Worm (Caenorhabditis elegans) whole organism, mixed stage, embryonic: ENCODE data around the gene F32D1.8.

ENCODE experiments used
- M03D4.4 ChIP-seq: sonication (generic microtip); optimal IDR thresholded peaks from 2 replicates; lab custom pipeline; 2017; ENCODE audit warnings: mild to moderate bottlenecking, missing genetic modification characterization, missing compliant biosample characterization
- bed-3 ChIP-seq: fragments of 200-800 bp; sonication (Bioruptor generic); optimal IDR thresholded peaks from 3 replicates; lab custom pipeline; 2018; ENCODE audit warnings: mild to moderate bottlenecking, missing genetic modification characterization, moderate library complexity, missing compliant biosample characterization
- blmp-1 ChIP-seq: fragments of 150-350 bp; optimal IDR thresholded peaks from 2 replicates; lab custom pipeline; 2014; ENCODE audit warnings: missing biosample characterization, missing genetic modification characterization
- ceh-39 ChIP-seq: fragments of 150-350 bp; optimal IDR thresholded peaks from 2 replicates; lab custom pipeline; 2014; ENCODE audit warnings: missing biosample characterization, missing genetic modification characterization
- ceh-43 ChIP-seq: fragments of 200-800 bp; sonication (Bioruptor generic); optimal IDR thresholded peaks from 2 replicates; lab custom pipeline; 2018; ENCODE audit warnings: mild to moderate bottlenecking, missing genetic modification characterization, moderate library complexity, missing compliant biosample characterization
- ceh-83 ChIP-seq: fragments of 200-800 bp; sonication (Bioruptor generic); optimal IDR thresholded peaks from 2 replicates; lab custom pipeline; 2018; ENCODE audit warnings: mild to moderate bottlenecking, missing genetic modification characterization, missing compliant biosample characterization
- drap-1 ChIP-seq: fragments of 200-800 bp; sonication (Bioruptor generic); optimal IDR thresholded peaks from 3 replicates; lab custom pipeline; 2018; ENCODE audit warnings: mild to moderate bottlenecking, missing genetic modification characterization, missing compliant biosample characterization
- elt-1 ChIP-seq: sonication (generic microtip); optimal IDR thresholded peaks from 2 replicates; lab custom pipeline; 2017; ENCODE audit warnings: missing genetic modification characterization, mild to moderate bottlenecking, missing compliant biosample characterization, antibody characterized with exemption, moderate library complexity, borderline replicate concordance; ENCODE audit not compliant: insufficient read depth
- elt-3 ChIP-seq: fragments of 150-350 bp; optimal IDR thresholded peaks from 2 replicates; lab custom pipeline; 2014; ENCODE audit warnings: missing biosample characterization, missing genetic modification characterization
- flh-1 ChIP-seq: fragments of 200-800 bp; sonication (Bioruptor generic); optimal IDR thresholded peaks from 2 replicates; lab custom pipeline; 2018; ENCODE audit warnings: mild to moderate bottlenecking, missing genetic modification characterization, moderate library complexity, missing compliant biosample characterization
- ham-2 ChIP-seq: fragments of 200-800 bp; sonication (Bioruptor generic); optimal IDR thresholded peaks from 2 replicates; lab custom pipeline; 2018; ENCODE audit warnings: mild to moderate bottlenecking, missing genetic modification characterization, missing compliant biosample characterization
- hlh-1 ChIP-seq: fragments of 150-350 bp; optimal IDR thresholded peaks from 2 replicates; lab custom pipeline; 2014; ENCODE audit warnings: missing biosample characterization, missing genetic modification reagents, missing genetic modification characterization
- lin-13 ChIP-seq: fragments of 150-350 bp; optimal IDR thresholded peaks from 2 replicates; lab custom pipeline; 2014; ENCODE audit warnings: missing biosample characterization, missing genetic modification characterization
- lin-32 ChIP-seq: fragments of 200-800 bp; sonication (Bioruptor generic); optimal IDR thresholded peaks from 2 replicates; lab custom pipeline; 2018; ENCODE audit warnings: mild to moderate bottlenecking, missing genetic modification characterization, missing compliant biosample characterization
- mep-1 ChIP-seq: fragments of 150-350 bp; optimal IDR thresholded peaks from 2 replicates; lab custom pipeline; 2017; ENCODE audit warnings: missing biosample characterization, missing genetic modification reagents, missing genetic modification characterization, inconsistent platforms
- mls-2 ChIP-seq: sonication (generic microtip); optimal IDR thresholded peaks from 2 replicates; lab custom pipeline; 2016; ENCODE audit warnings: mild to moderate bottlenecking, missing genetic modification characterization, moderate library complexity, missing compliant biosample characterization
- nhr-12 ChIP-seq: fragments of 150-350 bp; optimal IDR thresholded peaks from 2 replicates; lab custom pipeline; 2014; ENCODE audit warnings: missing biosample characterization, missing genetic modification characterization
- nhr-237 ChIP-seq: fragments of 150-350 bp; optimal IDR thresholded peaks from 2 replicates; lab custom pipeline; 2014; ENCODE audit warnings: missing biosample characterization, missing genetic modification characterization
- nhr-28 ChIP-seq: fragments of 150-350 bp; optimal IDR thresholded peaks from 2 replicates; lab custom pipeline; 2014; ENCODE audit warnings: missing biosample characterization, missing genetic modification characterization
- nhr-76 ChIP-seq: sonication (generic microtip); optimal IDR thresholded peaks from 2 replicates; lab custom pipeline; 2017; ENCODE audit warnings: missing biosample characterization, missing genetic modification characterization
- pha-4 ChIP-seq: fragments of 150-350 bp; optimal IDR thresholded peaks from 2 replicates; lab custom pipeline; 2018; ENCODE audit warnings: missing biosample characterization, missing genetic modification reagents, missing genetic modification characterization
- snpc-4 ChIP-seq: fragments of 150-350 bp; optimal IDR thresholded peaks from 2 replicates; lab custom pipeline; 2014; ENCODE audit warnings: missing biosample characterization, missing genetic modification characterization
- sptf-1 ChIP-seq: sonication (generic microtip); optimal IDR thresholded peaks from 2 replicates; lab custom pipeline; 2017; ENCODE audit warnings: mild to moderate bottlenecking, missing genetic modification characterization, moderate library complexity, missing compliant biosample characterization
- tbx-8 ChIP-seq: fragments of 200-800 bp; sonication (Bioruptor generic); optimal IDR thresholded peaks from 2 replicates; lab custom pipeline; 2018; ENCODE audit warnings: mild to moderate bottlenecking, missing genetic modification characterization, moderate library complexity, missing compliant biosample characterization
- unc-120 ChIP-seq: sonication (generic microtip); optimal IDR thresholded peaks from 2 replicates; lab custom pipeline; 2017; ENCODE audit warnings: missing genetic modification characterization, missing compliant biosample characterization; ENCODE audit not compliant: poor library complexity, severe bottlenecking
- unc-39 ChIP-seq: fragments of 150-350 bp; optimal IDR thresholded peaks from 2 replicates; lab custom pipeline; 2014; ENCODE audit warnings: missing biosample characterization, missing genetic modification characterization
- unc-62 ChIP-seq: fragments of 150-350 bp; optimal IDR thresholded peaks from 2 replicates; lab custom pipeline; 2014; ENCODE audit warnings: missing biosample characterization, missing genetic modification reagents, missing genetic modification characterization
- ztf-11 ChIP-seq: fragments of 150-350 bp; optimal IDR thresholded peaks from 2 replicates; lab custom pipeline; 2014; ENCODE audit warnings: missing biosample characterization, missing genetic modification characterization

Gene F32D1.8

ce11 chrV:4377622-4378021, at the start of gene F32D1.8:
F32D1.8 (minus strand) TSS chrV:4377722.
- TF ChIP-seq ceh-83 (GFP tag; lab: Kevin White, UChicago) (no peak), flh-1 (no peak), elt-3 (no peak), elt-1 (tag; lab: Kevin White, UChicago) (no peak), lin-32 (no peak), mep-1 (tag; lab: Kevin White, UChicago) (no peak), ceh-39 (tag; lab: Kevin White, UChicago) (no peak), nhr-76 (no peak), nhr-28 (no peak), unc-62 (no peak), ztf-11 (tag; lab: Kevin White, UChicago) (no peak), ceh-43 (GFP tag; lab: Kevin White, UChicago) (no peak), M03D4.4 (no peak), ham-2 (GFP tag; lab: Kevin White, UChicago) (no peak), sptf-1 (tag; lab: Kevin White, UChicago) (no peak), drap-1 (GFP tag; lab: Kevin White, UChicago) (no peak), tbx-8 (no peak), lin-13 (tag; lab: Kevin White, UChicago) (no peak), pha-4 (tag; lab: Kevin White, UChicago) (no peak), unc-39 (tag; lab: Kevin White, UChicago) (no peak)

ce11 chrV:4423860-4424401, 46.4 kb upstream of the F32D1.8 start, which contains the start of the genes Y47D7A.9 and Y47D7A.19:
Y47D7A.9 (minus strand) TSS chrV:4423960.
Y47D7A.19 (plus strand) TSS chrV:4424351.
- TF ChIP-seq mep-1 (tag; lab: Kevin White, UChicago) (no peak), unc-39 (tag; lab: Kevin White, UChicago) (no peak), sptf-1 (tag; lab: Kevin White, UChicago) (no peak), nhr-12 (tag; lab: Kevin White, UChicago) (no peak), nhr-237 (tag; lab: Kevin White, UChicago) (no peak), unc-120 (tag; lab: Kevin White, UChicago) (no peak), snpc-4 (tag; lab: Kevin White, UChicago) (no peak)

DNA sequence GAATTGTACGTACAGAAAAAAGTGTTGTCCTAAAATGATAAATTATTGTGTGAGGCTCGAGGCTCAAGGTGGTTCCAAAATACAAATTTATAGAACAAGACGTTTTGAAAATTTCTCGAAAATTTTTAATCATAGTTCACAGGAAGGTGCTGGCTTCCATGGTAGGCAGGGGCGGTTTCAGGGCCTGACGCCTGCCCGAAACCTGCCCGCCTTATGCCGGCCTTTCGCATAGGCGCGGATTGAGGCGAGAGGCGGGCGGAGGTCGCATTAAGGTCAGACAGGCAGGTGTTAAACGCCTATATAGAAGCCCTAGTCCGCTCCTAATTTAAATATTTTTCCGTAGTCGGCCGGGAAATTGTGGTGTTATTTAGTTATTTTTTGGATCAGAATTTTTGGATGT, 45.6 kb upstream of the F32D1.8 start:
- TF ChIP-seq bed-3 (GFP tag; lab: Kevin White, UChicago), result no peak
- no peak for TF ChIP-seq ztf-11 (tag; lab: Kevin White, UChicago)

DNA sequence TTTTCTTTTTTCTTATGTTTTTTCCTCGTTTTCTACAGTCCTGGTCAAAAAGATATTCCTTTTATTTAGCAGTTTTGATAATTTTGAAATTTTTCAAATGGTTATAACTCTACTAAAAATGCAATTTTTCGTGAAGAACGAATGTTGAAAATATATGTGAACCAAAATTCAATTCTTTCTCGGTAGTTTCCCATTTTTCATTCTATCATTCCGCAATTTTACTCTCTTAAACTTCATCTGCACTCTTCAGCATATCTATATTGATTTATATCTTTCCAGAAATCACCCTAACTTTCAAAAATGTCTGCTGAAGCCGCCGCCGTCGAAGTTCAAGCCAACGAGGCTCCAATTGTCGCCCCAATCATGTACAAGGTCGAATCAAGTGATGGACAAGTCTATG, 44.6 kb upstream of the F32D1.8 start, which contains the start of gene skr-7:
Gene skr-7 (plus strand): TSS at position 301 of the 400 bp plus-strand sequence.
- TF ChIP-seq nhr-237 (tag; lab: Kevin White, UChicago), result no peak
- no peak for TF ChIP-seq elt-3
- no peak for TF ChIP-seq mep-1 (tag; lab: Kevin White, UChicago)
- no peak for TF ChIP-seq pha-4 (tag; lab: Kevin White, UChicago)
- TF ChIP-seq bed-3 (GFP tag; lab: Kevin White, UChicago), result no peak
- no peak for TF ChIP-seq unc-120 (tag; lab: Kevin White, UChicago)
- no peak for TF ChIP-seq flh-1

- no peak for TF ChIP-seq nhr-12 (tag; lab: Kevin White, UChicago)
- no peak for TF ChIP-seq blmp-1 (tag; lab: Kevin White, UChicago)
- no peak for TF ChIP-seq bed-3 (GFP tag; lab: Kevin White, UChicago)
- no peak for TF ChIP-seq elt-1 (tag; lab: Kevin White, UChicago)
- no peak for TF ChIP-seq pha-4 (tag; lab: Kevin White, UChicago)
- no peak for TF ChIP-seq mep-1 (tag; lab: Kevin White, UChicago)
- no peak for TF ChIP-seq drap-1 (GFP tag; lab: Kevin White, UChicago)
- no peak for TF ChIP-seq hlh-1 (tag; lab: Kevin White, UChicago)
These were observed 44.0 kb upstream of the F32D1.8 start, which contains the start of gene skr-14 for ce11 chrV:4421475-4421874. skr-14 (minus strand) TSS chrV:4421575.

ce11 chrV:4419767-4420322, 42.3 kb upstream of the F32D1.8 start, which contains the start of the genes Y47D7A.7 and Y47D7A.2:
Y47D7A.7 (minus strand) TSS chrV:4419867.
Y47D7A.2 (plus strand) TSS chrV:4420272.
- TF ChIP-seq M03D4.4, result no peak
- TF ChIP-seq tbx-8, result no peak
- no peak for TF ChIP-seq lin-32
- TF ChIP-seq elt-3, result no peak
- no peak for TF ChIP-seq blmp-1 (tag; lab: Kevin White, UChicago)
- no peak for TF ChIP-seq ztf-11 (tag; lab: Kevin White, UChicago)
- no peak for TF ChIP-seq mls-2 (tag; lab: Kevin White, UChicago)
- no peak for TF ChIP-seq flh-1
